Worm (Caenorhabditis elegans) whole organism, L3 larva: ENCODE results near the gene dnbp-1.

Source experiments
- R02D3.7 ChIP-seq: fragments of 150-350 bp; optimal IDR thresholded peaks from 2 replicates; lab custom pipeline; 2014; ENCODE audit warnings: missing biosample characterization, missing genetic modification characterization
- ZK546.5 ChIP-seq: sonication (generic microtip); optimal IDR thresholded peaks from 2 replicates; lab custom pipeline; 2017; ENCODE audit warnings: missing biosample characterization, missing genetic modification characterization
- ama-1 ChIP-seq: fragments of 150-350 bp; optimal IDR thresholded peaks from 2 replicates; lab custom pipeline; 2018
- ceh-16 ChIP-seq: sonication (generic microtip); optimal IDR thresholded peaks from 2 replicates; lab custom pipeline; 2017; ENCODE audit warnings: missing biosample characterization, missing genetic modification characterization
- ceh-28 ChIP-seq: fragments of 150-350 bp; optimal IDR thresholded peaks from 2 replicates; lab custom pipeline; 2014; ENCODE audit warnings: missing biosample characterization, missing genetic modification reagents, missing genetic modification characterization
- ceh-9 ChIP-seq: sonication (generic microtip); optimal IDR thresholded peaks from 2 replicates; lab custom pipeline; 2018; ENCODE audit warnings: missing biosample characterization, missing genetic modification characterization
- elt-1 ChIP-seq: fragments of 150-350 bp; optimal IDR thresholded peaks from 2 replicates; lab custom pipeline; 2014; ENCODE audit warnings: missing biosample characterization, missing genetic modification characterization
- elt-2 ChIP-seq: sonication (generic microtip); optimal IDR thresholded peaks from 2 replicates; lab custom pipeline; 2016; ENCODE audit warnings: missing genetic modification reagents, mild to moderate bottlenecking, missing genetic modification characterization, missing compliant biosample characterization
- fkh-10 ChIP-seq: sonication (generic microtip); optimal IDR thresholded peaks from 2 replicates; lab custom pipeline; 2017; ENCODE audit warnings: missing biosample characterization, missing genetic modification reagents, missing genetic modification characterization
- fos-1 ChIP-seq: fragments of 150-350 bp; optimal IDR thresholded peaks from 2 replicates; lab custom pipeline; 2014; ENCODE audit warnings: missing biosample characterization, missing genetic modification characterization
- hmg-11 ChIP-seq: sonication (generic microtip); optimal IDR thresholded peaks from 2 replicates; lab custom pipeline; 2016; ENCODE audit warnings: missing genetic modification characterization, missing compliant biosample characterization
- jun-1 ChIP-seq: fragments of 150-350 bp; optimal IDR thresholded peaks from 2 replicates; lab custom pipeline; 2014; ENCODE audit warnings: missing biosample characterization, missing genetic modification reagents, missing genetic modification characterization
- lin-15B ChIP-seq: fragments of 150-350 bp; optimal IDR thresholded peaks from 2 replicates; lab custom pipeline; 2014; ENCODE audit warnings: missing biosample characterization, missing genetic modification characterization
- lin-39 ChIP-seq: fragments of 150-350 bp; optimal IDR thresholded peaks from 2 replicates; lab custom pipeline; 2018; ENCODE audit warnings: missing biosample characterization, missing genetic modification reagents, missing genetic modification characterization
- lsy-12 ChIP-seq: sonication (generic microtip); optimal IDR thresholded peaks from 2 replicates; lab custom pipeline; 2016; ENCODE audit warnings: mild to moderate bottlenecking, missing genetic modification characterization, missing compliant biosample characterization
- mdl-1 ChIP-seq: fragments of 150-350 bp; optimal IDR thresholded peaks from 2 replicates; lab custom pipeline; 2014; ENCODE audit warnings: missing biosample characterization, missing genetic modification characterization
- nfya-1 ChIP-seq: sonication (generic microtip); optimal IDR thresholded peaks from 2 replicates; lab custom pipeline; 2017; ENCODE audit warnings: missing genetic modification characterization, mild to moderate bottlenecking, missing compliant biosample characterization, antibody characterized with exemption, moderate library complexity; ENCODE audit not compliant: insufficient read depth
- nhr-11 ChIP-seq: fragments of 150-350 bp; optimal IDR thresholded peaks from 2 replicates; lab custom pipeline; 2014; ENCODE audit warnings: missing biosample characterization, missing genetic modification characterization
- nhr-12 ChIP-seq: fragments of 150-350 bp; optimal IDR thresholded peaks from 2 replicates; lab custom pipeline; 2014; ENCODE audit warnings: missing biosample characterization, missing genetic modification characterization
- nhr-23 ChIP-seq: fragments of 150-350 bp; optimal IDR thresholded peaks from 2 replicates; lab custom pipeline; 2014; ENCODE audit warnings: missing biosample characterization, missing genetic modification reagents, missing genetic modification characterization
- nhr-237 ChIP-seq: fragments of 150-350 bp; optimal IDR thresholded peaks from 2 replicates; lab custom pipeline; 2014; ENCODE audit warnings: missing biosample characterization, missing genetic modification characterization
- nhr-25 ChIP-seq: sonication (generic microtip); optimal IDR thresholded peaks from 2 replicates; lab custom pipeline; 2017; ENCODE audit warnings: missing biosample characterization, missing genetic modification characterization
- nhr-43 ChIP-seq: sonication (generic microtip); optimal IDR thresholded peaks from 2 replicates; lab custom pipeline; 2016; ENCODE audit warnings: mild to moderate bottlenecking, missing genetic modification characterization, missing compliant biosample characterization; ENCODE audit not compliant: poor library complexity, severe bottlenecking
- nhr-67 ChIP-seq: fragments of 150-350 bp; optimal IDR thresholded peaks from 2 replicates; lab custom pipeline; 2014; ENCODE audit warnings: missing biosample characterization, missing genetic modification characterization
- nhr-76 ChIP-seq: fragments of 150-350 bp; sonication (generic microtip); optimal IDR thresholded peaks from 5 replicates; lab custom pipeline; 2014; ENCODE audit warnings: missing biosample characterization, missing genetic modification characterization
- nhr-77 ChIP-seq: fragments of 150-350 bp; optimal IDR thresholded peaks from 2 replicates; lab custom pipeline; 2014; ENCODE audit warnings: missing biosample characterization, missing genetic modification characterization
- pqm-1 ChIP-seq: fragments of 150-350 bp; optimal IDR thresholded peaks from 2 replicates; lab custom pipeline; 2017; ENCODE audit warnings: missing biosample characterization, missing genetic modification characterization, inconsistent platforms
- sea-2 ChIP-seq: fragments of 150-350 bp; sonication (generic microtip); optimal IDR thresholded peaks from 4 replicates; lab custom pipeline; 2014; ENCODE audit warnings: missing biosample characterization, missing genetic modification reagents, missing genetic modification characterization
- snpc-4 ChIP-seq: fragments of 150-350 bp; optimal IDR thresholded peaks from 2 replicates; lab custom pipeline; 2014; ENCODE audit warnings: missing biosample characterization, missing genetic modification characterization
- unc-39 ChIP-seq: sonication (generic microtip); optimal IDR thresholded peaks from 4 replicates; lab custom pipeline; 2017; ENCODE audit warnings: missing biosample characterization, missing genetic modification characterization
- unc-62 ChIP-seq: fragments of 150-350 bp; sonication (generic microtip); optimal IDR thresholded peaks from 4 replicates; lab custom pipeline; 2014; ENCODE audit warnings: missing biosample characterization, missing genetic modification reagents, missing genetic modification characterization
- zag-1 ChIP-seq: fragments of 150-350 bp; optimal IDR thresholded peaks from 2 replicates; lab custom pipeline; 2014; ENCODE audit warnings: missing biosample characterization, missing genetic modification characterization
- ztf-11 ChIP-seq: fragments of 150-350 bp; optimal IDR thresholded peaks from 2 replicates; lab custom pipeline; 2014; ENCODE audit warnings: missing biosample characterization, missing genetic modification characterization

Gene dnbp-1

DNA sequence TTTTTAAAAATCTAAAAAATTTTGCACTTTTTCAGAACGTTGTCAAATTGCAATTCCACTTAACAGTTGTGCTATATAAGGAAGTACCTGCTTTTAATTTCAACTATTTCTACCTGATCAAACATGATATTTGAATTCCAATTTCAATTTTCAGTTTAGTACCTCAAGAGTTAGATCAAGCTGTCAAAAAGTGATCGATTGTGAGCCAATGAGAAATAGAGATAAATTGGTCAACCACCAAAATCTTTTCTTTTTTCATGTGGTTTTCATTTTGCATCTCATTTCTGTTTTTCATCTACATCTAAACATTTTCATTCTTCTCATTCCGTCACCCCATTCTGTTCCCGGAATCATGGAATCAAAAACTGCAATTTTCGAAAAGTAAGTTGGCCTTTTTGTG is 9.1 kb upstream of the dnbp-1 start, which contains the start of gene egl-23:
TSS of gene egl-23 (plus strand) at position 301 of the 400 bp plus-strand sequence.
- no peak for TF ChIP-seq ztf-11 (tag; lab: Kevin White, UChicago)
- no peak for TF ChIP-seq fos-1 (tag; lab: Kevin White, UChicago)
- TF ChIP-seq nhr-77 (tag; lab: Kevin White, UChicago): no peak

ce11 chrIV:13985705-13986104 is 6.1 kb upstream of the dnbp-1 start, which contains the start of gene tor-1:
TSS of gene tor-1 (minus strand) at chrIV:13985805.
- TF ChIP-seq nhr-12 (tag; lab: Kevin White, UChicago): no peak
- no peak for TF ChIP-seq jun-1 (tag; lab: Kevin White, UChicago)
- no peak for TF ChIP-seq ZK546.5 (tag; lab: Kevin White, UChicago)
- no peak for TF ChIP-seq R02D3.7

DNA sequence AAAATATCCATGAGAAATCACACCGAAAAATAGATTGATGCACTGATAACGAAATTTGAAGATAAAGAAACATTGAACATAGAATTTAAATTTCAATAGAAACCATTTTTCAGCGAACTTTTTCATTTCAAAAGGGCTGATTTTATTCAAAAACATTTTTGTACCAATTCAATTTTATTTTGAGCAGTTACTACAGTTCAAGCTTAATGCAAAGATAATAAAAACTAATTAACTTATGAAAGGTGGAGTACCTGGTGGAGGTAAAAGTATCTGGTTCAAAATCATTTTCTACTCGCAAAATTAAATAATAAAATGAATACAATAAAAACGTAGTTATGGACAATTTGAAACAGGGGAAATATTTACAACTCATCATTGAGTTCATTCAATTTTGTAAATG is 4.4 kb upstream of the dnbp-1 start, which contains the start of gene tor-2:
TSS of gene tor-2 (minus strand) at position 101 of the 400 bp plus-strand sequence.
- no peak for TF ChIP-seq hmg-11 (tag; lab: Kevin White, UChicago)
- no peak for TF ChIP-seq ceh-9
- no peak for TF ChIP-seq elt-1 (tag; lab: Kevin White, UChicago)
- no peak for TF ChIP-seq fos-1 (tag; lab: Kevin White, UChicago)
- no peak for TF ChIP-seq nhr-43 (tag; lab: Kevin White, UChicago)
- TF ChIP-seq zag-1 (tag; lab: Kevin White, UChicago): no peak

ce11 chrIV:13982425-13982824 is 2.8 kb upstream of the dnbp-1 start, which contains the start of gene gei-18:
TSS of gene gei-18 (minus strand) at chrIV:13982525.
- TF ChIP-seq hmg-11 (tag; lab: Kevin White, UChicago) (no peak), snpc-4 (tag; lab: Kevin White, UChicago) (no peak), nhr-43 (tag; lab: Kevin White, UChicago) (no peak), elt-2 (tag; lab: Kevin White, UChicago) (no peak), ztf-11 (tag; lab: Kevin White, UChicago) (no peak), ceh-16 (tag; lab: Kevin White, UChicago) (no peak), fkh-10 (no peak), nhr-76 (tag; lab: Kevin White, UChicago) (no peak), nhr-237 (tag; lab: Kevin White, UChicago) (no peak), lin-15B (tag; lab: Kevin White, UChicago) (no peak), nhr-67 (no peak), pqm-1 (tag; lab: Kevin White, UChicago) (no peak), nhr-25 (tag; lab: Kevin White, UChicago) (no peak)

DNA sequence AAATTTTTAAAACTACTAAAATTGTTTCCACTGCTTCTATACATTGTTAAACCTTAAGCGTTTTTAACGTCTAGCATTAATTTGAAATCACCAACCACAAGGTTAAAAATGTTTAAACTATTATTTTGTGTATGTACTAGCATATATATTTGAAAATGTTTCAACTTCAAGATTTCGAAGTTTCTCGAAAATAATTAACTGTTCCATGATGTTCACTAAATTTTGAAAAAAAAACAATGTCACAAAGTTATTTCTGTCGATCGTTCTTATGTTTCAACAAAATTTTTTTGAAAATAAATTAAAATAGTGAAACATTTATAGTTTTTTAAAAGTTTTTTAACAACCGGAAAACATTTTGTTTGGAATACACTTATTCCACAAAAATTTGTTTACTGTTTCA is 25.1 kb downstream of the dnbp-1 start:
- no peak for TF ChIP-seq nhr-11
- TF ChIP-seq unc-62 (GFP tag; lab: Kevin White, UChicago): no peak
- no peak for TF ChIP-seq unc-39 (tag; lab: Kevin White, UChicago)
- no peak for TF ChIP-seq pqm-1 (tag; lab: Kevin White, UChicago)
- no peak for TF ChIP-seq ama-1 (lab: Kevin White, UChicago)

- TF ChIP-seq snpc-4 (tag; lab: Kevin White, UChicago) (no peak), elt-1 (tag; lab: Kevin White, UChicago) (no peak), nhr-12 (tag; lab: Kevin White, UChicago) (no peak), unc-62 (GFP tag; lab: Kevin White, UChicago) (no peak), sea-2 (GFP tag; lab: Kevin White, UChicago) (no peak), lsy-12 (tag; lab: Kevin White, UChicago) (no peak), nhr-23 (tag; lab: Kevin White, UChicago) (no peak), fos-1 (tag; lab: Kevin White, UChicago) (no peak), lin-39 (tag; lab: Kevin White, UChicago) (no peak), fkh-10 (no peak), mdl-1 (tag; lab: Kevin White, UChicago) (no peak), nhr-237 (tag; lab: Kevin White, UChicago) (no peak), nhr-43 (tag; lab: Kevin White, UChicago) (no peak), nhr-77 (tag; lab: Kevin White, UChicago) (no peak), nfya-1 (tag; lab: Kevin White, UChicago) (no peak), pqm-1 (tag; lab: Kevin White, UChicago) (no peak), ceh-28 (no peak)
Measured at ce11 chrIV:13953974-13954373, 25.7 kb downstream of the dnbp-1 start.
